Worm (Caenorhabditis elegans) whole organism, midembryonic: ENCODE results near the gene clec-56.

Experiments used
- T22C8.4 ChIP-seq: fragments of 200-800 bp; sonication (Bioruptor generic); IDR thresholded peaks from 2 replicates; pipeline ENCODE4 v1.3.6; 2022; ENCODE audit warnings: missing genetic modification characterization, missing compliant biosample characterization
- flt-1 ChIP-seq: fragments of 200-800 bp; sonication (Bioruptor generic); IDR thresholded peaks from 2 replicates; pipeline ENCODE4 v1.3.6; 2022; ENCODE audit warnings: missing genetic modification characterization, missing compliant biosample characterization
- klf-2 ChIP-seq: fragments of 200-800 bp; sonication (Bioruptor generic); conservative IDR thresholded peaks from 2 replicates; pipeline ENCODE4 v1.3.6; 2022; ENCODE audit warnings: missing genetic modification reagents, missing genetic modification characterization, missing compliant biosample characterization
- med-1 ChIP-seq: sonication (generic microtip); optimal IDR thresholded peaks from 2 replicates; lab custom pipeline; 2017; ENCODE audit warnings: missing genetic modification characterization, mild to moderate bottlenecking, missing compliant biosample characterization, antibody characterized with exemption, missing genetic modification reagents; ENCODE audit not compliant: insufficient read depth
- ref-1 ChIP-seq: fragments of 200-800 bp; sonication (Bioruptor generic); conservative IDR thresholded peaks from 2 replicates; pipeline ENCODE4 v1.3.6; 2022; ENCODE audit warnings: missing genetic modification reagents, missing genetic modification characterization, missing compliant biosample characterization
- tab-1 ChIP-seq: fragments of 200-800 bp; sonication (Bioruptor generic); IDR thresholded peaks from 2 replicates; pipeline ENCODE4 v1.3.6; 2022; ENCODE audit warnings: missing genetic modification characterization, missing compliant biosample characterization
- ztf-23 ChIP-seq: fragments of 200-800 bp; sonication (Bioruptor generic); IDR thresholded peaks from 2 replicates; pipeline ENCODE4 v1.3.6; 2022; ENCODE audit warnings: missing genetic modification reagents, missing genetic modification characterization, missing compliant biosample characterization

DNA sequence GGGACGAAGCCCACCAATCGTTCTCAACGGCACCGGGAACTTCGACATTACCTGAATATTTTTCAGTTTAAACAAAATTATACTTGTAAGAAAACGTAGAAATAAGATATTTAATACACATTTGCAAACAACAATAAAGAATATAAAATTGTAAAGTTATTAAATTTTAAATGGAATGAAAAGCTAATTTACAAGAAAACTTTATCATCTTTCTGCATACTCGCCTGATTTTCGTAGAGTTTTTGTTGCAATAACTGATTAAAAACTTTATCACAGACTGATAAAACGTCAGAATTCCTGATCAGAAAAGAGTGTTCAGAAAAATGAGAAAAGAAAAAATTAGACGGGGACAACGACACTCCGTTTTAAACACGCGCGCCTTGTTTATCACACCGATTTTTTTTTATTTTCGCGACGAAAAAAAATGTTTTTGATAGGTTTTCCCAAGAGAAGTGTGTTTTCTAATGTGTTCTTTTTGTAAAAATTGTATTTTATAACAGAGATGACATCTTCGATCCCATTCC, 26.9 kb upstream of the clec-56 start, which contains the start of the genes dlat-1 and fntb-1:
- TF ChIP-seq tab-1 (GFP tag; lab: Robert Waterston, UW) (no peak), ztf-23 (GFP tag; lab: Robert Waterston, UW) (no peak), med-1 (no peak), klf-2 (GFP tag; lab: Robert Waterston, UW) (no peak), flt-1 (GFP tag; lab: Robert Waterston, UW) (no peak), ref-1 (GFP tag; lab: Robert Waterston, UW) (no peak), T22C8.4 (GFP tag; lab: Robert Waterston, UW) (no peak)
